Worm (Caenorhabditis elegans) whole organism, early embryonic: ENCODE measurements around the gene clec-202.

Experiments
- F13C5.2 ChIP-seq: sonication (generic microtip); optimal IDR thresholded peaks from 2 replicates; lab custom pipeline; 2017; ENCODE audit warnings: mild to moderate bottlenecking, missing genetic modification characterization, inconsistent platforms, missing compliant biosample characterization
- aly-1 ChIP-seq: sonication (generic microtip); optimal IDR thresholded peaks from 2 replicates; lab custom pipeline; 2016; ENCODE audit warnings: missing genetic modification characterization, missing compliant biosample characterization
- ama-1 ChIP-seq: fragments of 150-350 bp; optimal IDR thresholded peaks from 2 replicates; lab custom pipeline; 2014
- ceh-36 ChIP-seq: sonication (generic microtip); optimal IDR thresholded peaks from 2 replicates; lab custom pipeline; 2016; ENCODE audit warnings: missing genetic modification characterization, inconsistent platforms, missing compliant biosample characterization
- ets-7 ChIP-seq: sonication (generic microtip); optimal IDR thresholded peaks from 2 replicates; lab custom pipeline; 2016; ENCODE audit warnings: missing genotype, missing genetic modification characterization, missing compliant biosample characterization
- flt-1 ChIP-seq: fragments of 200-800 bp; sonication (Bioruptor generic); IDR thresholded peaks from 2 replicates; pipeline ENCODE4 v1.3.6; 2022; ENCODE audit warnings: missing genetic modification characterization, missing compliant biosample characterization
- hmg-4 ChIP-seq: fragments of 200-800 bp; sonication (Bioruptor generic); optimal IDR thresholded peaks from 2 replicates; lab custom pipeline; 2018; ENCODE audit warnings: mild to moderate bottlenecking, missing genetic modification characterization, missing compliant biosample characterization
- pes-1 ChIP-seq: fragments of 200-800 bp; sonication (Bioruptor generic); IDR thresholded peaks from 2 replicates; pipeline ENCODE4 v1.3.6; 2022; ENCODE audit warnings: missing genetic modification reagents, missing genetic modification characterization, missing compliant biosample characterization
- scrt-1 ChIP-seq: fragments of 200-800 bp; sonication (Bioruptor generic); IDR thresholded peaks from 2 replicates; pipeline ENCODE4 v1.3.6; 2022; ENCODE audit warnings: missing genetic modification characterization, missing compliant biosample characterization
- tbx-11 ChIP-seq: fragments of 200-800 bp; sonication (Bioruptor generic); IDR thresholded peaks from 2 replicates; pipeline ENCODE4 v1.3.6; 2022; ENCODE audit warnings: missing genetic modification characterization, missing compliant biosample characterization
- tbx-37 ChIP-seq: fragments of 200-800 bp; sonication (Bioruptor generic); conservative IDR thresholded peaks from 2 replicates; pipeline ENCODE4 v1.3.6; 2022; ENCODE audit warnings: missing genetic modification reagents, missing genetic modification characterization, missing compliant biosample characterization

DNA sequence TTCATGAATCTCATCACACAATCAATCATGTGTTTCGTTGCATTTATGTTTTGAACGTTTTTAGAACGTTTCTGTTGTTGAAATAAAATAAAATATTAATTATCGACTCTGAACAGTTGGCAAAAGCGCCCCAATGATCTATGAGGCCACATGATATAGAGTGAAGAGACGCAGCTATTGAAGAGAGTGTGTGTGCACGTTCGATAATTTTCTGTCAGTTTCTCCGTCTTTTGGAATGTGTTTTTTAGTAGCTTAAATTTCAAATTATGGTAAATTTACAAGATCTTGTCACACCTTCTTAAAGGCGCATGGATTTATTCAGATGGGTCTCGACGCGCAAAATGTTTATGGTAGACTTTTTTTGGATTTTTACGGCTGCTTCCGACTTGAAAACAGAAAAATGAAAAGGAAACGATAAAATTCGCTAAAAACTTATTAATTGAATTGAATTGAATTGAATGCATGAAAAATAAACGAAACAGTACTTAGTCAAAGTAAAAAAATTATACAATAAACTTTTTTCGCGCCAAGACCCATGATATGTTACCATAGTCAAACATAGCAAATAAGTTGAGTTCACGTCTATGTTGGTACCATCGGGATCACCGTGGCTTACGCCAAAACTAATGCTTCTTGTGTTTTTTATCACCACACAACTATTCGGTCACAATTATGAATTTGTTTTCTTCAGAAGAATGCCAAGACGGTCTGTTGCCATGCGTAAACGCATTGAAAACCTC lies 27.5 kb upstream of the clec-202 start, which contains the start of gene C49C3.15:
- no peak for TF ChIP-seq tbx-11 (GFP tag; lab: Robert Waterston, UW)
- TF ChIP-seq flt-1 (GFP tag; lab: Robert Waterston, UW) = no peak
- TF ChIP-seq ama-1 = no peak
- no peak for TF ChIP-seq ceh-36 (tag; lab: Kevin White, UChicago)
- no peak for TF ChIP-seq aly-1
- no peak for TF ChIP-seq F13C5.2 (tag; lab: Kevin White, UChicago)
- no peak for TF ChIP-seq tbx-37 (GFP tag; lab: Robert Waterston, UW)
- TF ChIP-seq scrt-1 (GFP tag; lab: Robert Waterston, UW) = no peak
- no peak for TF ChIP-seq pes-1 (GFP tag; lab: Robert Waterston, UW)
- no peak for TF ChIP-seq ets-7 (tag; lab: Kevin White, UChicago)
- no peak for TF ChIP-seq hmg-4 (GFP tag; lab: Kevin White, UChicago)
